Fruit fly (Drosophila melanogaster) whole organism: ENCODE measurements around the gene CG7140.

Source experiments
- Dll ChIP-seq: fragments of >200 bp; optimal IDR thresholded peaks from 2 replicates; lab custom pipeline; 2017
- EcR ChIP-seq, 2 experiments: fragments of >200 bp; optimal IDR thresholded peaks; 2 replicates each; lab custom pipeline; 2017; ENCODE audit warnings: missing biosample characterization in 2 of 2, missing genetic modification characterization in 2 of 2, missing genetic modification reagents in 2 of 2
- pan ChIP-seq: fragments of >200 bp; optimal IDR thresholded peaks from 2 replicates; lab custom pipeline; 2017
- psq ChIP-seq: fragments of >200 bp; optimal IDR thresholded peaks from 2 replicates; lab custom pipeline; 2017

- TF ChIP-seq pan, result no peak
- no peak for TF ChIP-seq Dll (lab: Kevin White, UChicago)
- no peak for TF ChIP-seq psq
- TF ChIP-seq EcR (GFP tag; optimal IDR thresholded peaks at IDR 0.05; lab: Kevin White, UChicago), result no peak
Observed at dm6 chr3L:22075706-22076398, 47.7 kb upstream of the CG7140 start, which contains the start of the genes CG7130 and RpLP0.
